Fruit fly (Drosophila melanogaster): Measurements from ENCODE around the gene BoYb.

dm6 chr3L:22884481-22884880 lies 17.2 kb upstream of the BoYb start:
- TF ChIP-seq Dll (optimal IDR thresholded peaks at IDR 0.05), result no peak
- TF ChIP-seq usp (GFP tag; optimal IDR thresholded peaks at IDR 0.05), result no peak
- no peak for TF ChIP-seq psq (optimal IDR thresholded peaks at IDR 0.05)
